Fruit fly (Drosophila melanogaster): ENCODE measurements around the gene CG10681.

CG10681 gene

DNA sequence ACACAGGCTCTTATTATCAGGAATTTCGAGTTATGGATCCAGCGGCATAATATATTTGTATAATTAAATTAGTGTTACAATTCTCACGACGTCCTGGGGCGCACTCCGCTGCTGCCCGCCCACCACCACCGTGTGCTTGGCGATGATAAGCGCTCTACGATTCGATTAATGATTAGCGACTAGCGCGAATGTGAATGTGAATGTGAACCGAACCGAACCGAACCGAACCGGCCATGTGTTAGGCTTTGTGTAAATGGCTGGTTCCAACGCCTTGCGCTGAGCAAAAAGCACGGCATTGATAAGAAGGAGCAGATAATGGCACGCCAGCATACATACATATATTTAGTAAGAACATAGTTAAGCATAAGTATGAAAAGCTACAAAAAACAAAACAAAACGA, 18.0 kb downstream of the CG10681 start (continued):
- TF ChIP-seq phol (tag; optimal IDR thresholded peaks at IDR 0.05) (no peak), Jarid2 (GFP tag; optimal IDR thresholded peaks at IDR 0.05) (no peak), Oaz (GFP tag; IDR thresholded peaks at IDR 0.05) (no peak), sens-2 (GFP tag; IDR thresholded peaks at IDR 0.05) (no peak), CG11456 (GFP tag; IDR thresholded peaks at IDR 0.05) (no peak), CG13287 (GFP tag; IDR thresholded peaks at IDR 0.05; ENCODE audit: partially characterized antibody) (no peak), CG9215 (GFP tag; IDR thresholded peaks at IDR 0.05) (no peak), zf30C (GFP tag; optimal IDR thresholded peaks at IDR 0.05) (no peak), kay (GFP tag; optimal IDR thresholded peaks at IDR 0.05) (no peak), dm (GFP tag; optimal IDR thresholded peaks at IDR 0.05) (no peak), Optix (GFP tag; IDR thresholded peaks at IDR 0.05) (no peak), lilli (GFP tag; optimal IDR thresholded peaks at IDR 0.05) (no peak), slp2 (GFP tag; optimal IDR thresholded peaks at IDR 0.05) (no peak), Fer1 (GFP tag; optimal IDR thresholded peaks at IDR 0.05) (no peak), CG31388 (GFP tag; optimal IDR thresholded peaks at IDR 0.05) (no peak), GATAe (GFP tag; conservative IDR thresholded peaks at IDR 0.05) (0 out of 2 replicates have a peak, but pooled peaks have one; percentile 24), h (optimal IDR thresholded peaks at IDR 0.05) (no peak), CG18476 (GFP tag; optimal IDR thresholded peaks at IDR 0.05) (no peak), gcm (GFP tag; optimal IDR thresholded peaks at IDR 0.05) (no peak), Hmx (GFP tag; optimal IDR thresholded peaks at IDR 0.05) (no peak), btn (GFP tag; optimal IDR thresholded peaks at IDR 0.05) (no peak), CG4617 (GFP tag; optimal IDR thresholded peaks at IDR 0.05; ENCODE audit: borderline replicate concordance) (no peak), CG9609 (GFP tag; optimal IDR thresholded peaks at IDR 0.05) (no peak), seq (GFP tag; IDR thresholded peaks at IDR 0.05) (no peak), CG10147 (GFP tag; optimal IDR thresholded peaks at IDR 0.05) (no peak), CG10979 (tag; optimal IDR thresholded peaks at IDR 0.05) (no peak), sc (optimal IDR thresholded peaks at IDR 0.05) (no peak), sc (GFP tag; optimal IDR thresholded peaks at IDR 0.05) (no peak), Fer2 (tag; optimal IDR thresholded peaks at IDR 0.05) (no peak), psq (GFP tag; optimal IDR thresholded peaks at IDR 0.05) (no peak), Deaf1 (tag; optimal IDR thresholded peaks at IDR 0.05) (peak; percentile 64), sens (GFP tag) (peak; percentile 14), CG8944 (GFP tag; optimal IDR thresholded peaks at IDR 0.05) (no peak), CG15011 (GFP tag; optimal IDR thresholded peaks at IDR 0.05) (no peak), rib (GFP tag; IDR thresholded peaks at IDR 0.05) (no peak), Dek (tag; optimal IDR thresholded peaks at IDR 0.05) (no peak), HLH4C (GFP tag; IDR thresholded peaks at IDR 0.05; ENCODE audit: partially characterized antibody) (no peak), ssp (GFP tag; IDR thresholded peaks at IDR 0.05) (no peak)

- peak; percentile 89 for TF ChIP-seq CG1603 (tag; optimal IDR thresholded peaks at IDR 0.05)
- peak; percentile 94 for TF ChIP-seq Aef1 (GFP tag; IDR thresholded peaks at IDR 0.05)
- peak; percentile 88 for TF ChIP-seq CG18619 (GFP tag; optimal IDR thresholded peaks at IDR 0.05)
- TF ChIP-seq Nf-YA (GFP tag; IDR thresholded peaks at IDR 0.05) = peak; percentile 86
- no peak for TF ChIP-seq knrl (GFP tag; IDR thresholded peaks at IDR 0.05; ENCODE audit: partially characterized antibody)
- no peak for TF ChIP-seq tio (GFP tag; optimal IDR thresholded peaks at IDR 0.05)
- 0 out of 2 replicates have a peak, but pooled peaks have one; percentile 25 for TF ChIP-seq amos (GFP tag; IDR thresholded peaks at IDR 0.05; ENCODE audit: partially characterized antibody)
- peak; percentile 72 for TF ChIP-seq CG17912 (GFP tag; optimal IDR thresholded peaks at IDR 0.05)
- TF ChIP-seq kah (GFP tag; optimal IDR thresholded peaks at IDR 0.05) = peak; percentile 71
- TF ChIP-seq CG10979 (tag; optimal IDR thresholded peaks at IDR 0.05) = peak; percentile 87
- peak in 1 of 2 experiments; percentile 27 for TF ChIP-seq tll (GFP tag; optimal IDR thresholded peaks at IDR 0.05)
- peak; percentile 85 for TF ChIP-seq CG11696 (GFP tag; IDR thresholded peaks at IDR 0.05)
- TF ChIP-seq CG34376 (GFP tag; optimal IDR thresholded peaks at IDR 0.05) = peak; percentile 62
- peak; percentile 79 for TF ChIP-seq CG8388 (GFP tag; optimal IDR thresholded peaks at IDR 0.05)
- TF ChIP-seq CG1602 (GFP tag; optimal IDR thresholded peaks at IDR 0.05) = peak; percentile 92
- peak; percentile 91 for TF ChIP-seq dmrt99B (tag; optimal IDR thresholded peaks at IDR 0.05)
- no peak for TF ChIP-seq CG14965 (GFP tag; optimal IDR thresholded peaks at IDR 0.05; ENCODE audit: borderline replicate concordance)
These were observed 22.6 kb downstream of the CG10681 start, which contains the start of the genes ver and Gcn5 for dm6 chr3L:12523941-12524340. ver (plus strand) TSS chr3L:12523987. Gcn5 (minus strand) TSS chr3L:12524014.
